Fruit fly (Drosophila melanogaster) whole organism, embryonic: Measurements from ENCODE around the gene CG7781.

Experiments used
- Ada2b ChIP-seq: fragments of 200-800 bp; sonication (Bioruptor generic); IDR thresholded peaks from 2 replicates; pipeline ENCODE4 v1.3.6; 2022; ENCODE audit warnings: missing biosample characterization, missing genetic modification characterization
- BEAF-32 ChIP-seq: fragments of 200-800 bp; sonication (Bioruptor generic); optimal IDR thresholded peaks from 3 replicates; lab custom pipeline; 2017; ENCODE audit warnings: missing biosample characterization, missing genetic modification characterization, mild to moderate bottlenecking, moderate library complexity, missing genetic modification reagents
- CG1024 ChIP-seq: fragments of 200-800 bp; sonication (Bioruptor generic); IDR thresholded peaks from 2 replicates; pipeline ENCODE4 v1.3.6; 2022; ENCODE audit warnings: missing biosample characterization, missing genetic modification characterization
- CG11504 ChIP-seq: fragments of 200-800 bp; sonication (Bioruptor generic); optimal IDR thresholded peaks from 3 replicates; lab custom pipeline; 2019; ENCODE audit warnings: missing biosample characterization, mild to moderate bottlenecking, missing genetic modification characterization, moderate library complexity
- CG11696 ChIP-seq: fragments of 200-800 bp; sonication (Bioruptor generic); IDR thresholded peaks from 2 replicates; pipeline ENCODE4 v1.3.6; 2022; ENCODE audit warnings: missing biosample characterization, missing genetic modification characterization
- CG12236 ChIP-seq: fragments of 200-800 bp; sonication (Bioruptor generic); optimal IDR thresholded peaks from 2 replicates; lab custom pipeline; 2016; ENCODE audit warnings: missing biosample characterization, missing genetic modification characterization
- CG12659 ChIP-seq: fragments of 200-800 bp; sonication (Bioruptor generic); optimal IDR thresholded peaks from 3 replicates; lab custom pipeline; 2017; ENCODE audit warnings: mild to moderate bottlenecking, missing biosample characterization, missing genetic modification reagents, missing genetic modification characterization
- CG13424 ChIP-seq: fragments of 200-800 bp; sonication (Bioruptor generic); optimal IDR thresholded peaks from 2 replicates; lab custom pipeline; 2019; ENCODE audit warnings: missing biosample characterization, mild to moderate bottlenecking, missing genetic modification characterization, moderate library complexity
- CG14441 ChIP-seq: fragments of 200-800 bp; sonication (Bioruptor generic); IDR thresholded peaks from 2 replicates; pipeline ENCODE4 v1.3.6; 2022; ENCODE audit warnings: missing biosample characterization, missing genetic modification characterization
- CG15514 ChIP-seq: fragments of 200-800 bp; sonication (Bioruptor generic); optimal IDR thresholded peaks from 3 replicates; lab custom pipeline; 2017; ENCODE audit warnings: missing biosample characterization, missing genetic modification characterization, mild to moderate bottlenecking, moderate library complexity, missing genetic modification reagents
- CG16779 ChIP-seq: fragments of 200-800 bp; sonication (Bioruptor generic); IDR thresholded peaks from 2 replicates; pipeline ENCODE4 v1.3.6; 2022; ENCODE audit warnings: missing biosample characterization, missing genetic modification characterization
- CG31365 ChIP-seq: fragments of 200-800 bp; sonication (Bioruptor generic); optimal IDR thresholded peaks from 2 replicates; lab custom pipeline; 2018; ENCODE audit warnings: missing biosample characterization, mild to moderate bottlenecking, missing genetic modification characterization
- CG33213 ChIP-seq: fragments of 200-800 bp; sonication (Bioruptor generic); optimal IDR thresholded peaks from 3 replicates; lab custom pipeline; 2016; ENCODE audit warnings: missing biosample characterization, missing genetic modification characterization
- CG3407 ChIP-seq: fragments of 200-800 bp; sonication (Bioruptor generic); optimal IDR thresholded peaks from 2 replicates; lab custom pipeline; 2018; ENCODE audit warnings: missing biosample characterization, mild to moderate bottlenecking, missing genetic modification characterization
- CG4707 ChIP-seq: fragments of 200-800 bp; sonication (Bioruptor generic); optimal IDR thresholded peaks from 2 replicates; lab custom pipeline; 2018; ENCODE audit warnings: missing biosample characterization, mild to moderate bottlenecking, missing genetic modification characterization, moderate library complexity
- CG6791 ChIP-seq: fragments of 200-800 bp; sonication (Bioruptor generic); IDR thresholded peaks from 3 replicates; pipeline ENCODE4 v1.3.6; 2022; ENCODE audit warnings: missing biosample characterization, missing genetic modification characterization; ENCODE audit not compliant: partially characterized antibody
- CG9215 ChIP-seq: fragments of 200-800 bp; sonication (Bioruptor generic); IDR thresholded peaks from 2 replicates; pipeline ENCODE4 v1.3.6; 2022; ENCODE audit warnings: missing biosample characterization, missing genetic modification characterization
- CG9727 ChIP-seq: fragments of 200-800 bp; sonication (Bioruptor generic); optimal IDR thresholded peaks from 3 replicates; lab custom pipeline; 2017; ENCODE audit warnings: missing biosample characterization, mild to moderate bottlenecking, missing genetic modification characterization
- CG9817 ChIP-seq: fragments of 200-800 bp; sonication (Bioruptor generic); optimal IDR thresholded peaks from 2 replicates; lab custom pipeline; 2018; ENCODE audit warnings: missing biosample characterization, mild to moderate bottlenecking, missing genetic modification characterization, moderate library complexity
- CoRest ChIP-seq: fragments of 200-800 bp; sonication (Bioruptor generic); optimal IDR thresholded peaks from 3 replicates; lab custom pipeline; 2018; ENCODE audit warnings: missing biosample characterization, mild to moderate bottlenecking, missing genetic modification characterization, moderate library complexity
- CrebB ChIP-seq: fragments of 200-800 bp; sonication (Bioruptor generic); optimal IDR thresholded peaks from 3 replicates; lab custom pipeline; 2018; ENCODE audit warnings: missing biosample characterization, mild to moderate bottlenecking, missing genetic modification characterization
- Dek ChIP-seq: fragments of 200-800 bp; sonication (Bioruptor generic); optimal IDR thresholded peaks from 3 replicates; lab custom pipeline; 2019; ENCODE audit warnings: missing biosample characterization, mild to moderate bottlenecking, missing genetic modification characterization, moderate library complexity
- Dfd ChIP-seq, 2 experiments: fragments of >200 bp; optimal IDR thresholded peaks; 2 replicates each; lab custom pipeline; 2017; ENCODE audit warnings: missing biosample characterization in 2 of 2, missing genetic modification characterization in 2 of 2
- E2f1 ChIP-seq: fragments of 200-800 bp; sonication (Bioruptor generic); IDR thresholded peaks from 2 replicates; pipeline ENCODE4 v1.3.6; 2022; ENCODE audit warnings: missing biosample characterization, missing genetic modification characterization
- Gug ChIP-seq: fragments of 200-800 bp; sonication (Bioruptor generic); IDR thresholded peaks from 4 replicates; pipeline ENCODE4 v1.3.6; 2022; ENCODE audit warnings: missing biosample characterization, missing genetic modification characterization
- Lhr ChIP-seq: fragments of 200-800 bp; sonication (Bioruptor generic); optimal IDR thresholded peaks from 3 replicates; lab custom pipeline; 2017; ENCODE audit warnings: mild to moderate bottlenecking, missing biosample characterization, missing genetic modification reagents, missing genetic modification characterization
- NC2β ChIP-seq: fragments of 200-800 bp; sonication (Bioruptor generic); optimal IDR thresholded peaks from 2 replicates; lab custom pipeline; 2016; ENCODE audit warnings: missing biosample characterization, missing genetic modification characterization
- Poxn ChIP-seq: fragments of 200-800 bp; sonication (Bioruptor generic); IDR thresholded peaks from 2 replicates; pipeline ENCODE4 v1.3.6; 2022; ENCODE audit warnings: missing biosample characterization, missing genetic modification characterization
- Sin3A ChIP-seq: fragments of >200 bp; optimal IDR thresholded peaks from 2 replicates; lab custom pipeline; 2018
- TFAM ChIP-seq: fragments of 200-800 bp; sonication (Bioruptor generic); optimal IDR thresholded peaks from 2 replicates; lab custom pipeline; 2017; ENCODE audit warnings: missing biosample characterization, missing genetic modification characterization, inconsistent platforms
- Taf1 ChIP-seq: fragments of 200-800 bp; sonication (Bioruptor generic); IDR thresholded peaks from 2 replicates; pipeline ENCODE4 v1.3.6; 2022; ENCODE audit warnings: missing biosample characterization, missing genetic modification characterization
- Usf ChIP-seq: fragments of 200-800 bp; sonication (Bioruptor generic); optimal IDR thresholded peaks from 2 replicates; lab custom pipeline; 2017; ENCODE audit warnings: missing genotype, missing biosample characterization, missing genetic modification characterization
- ato ChIP-seq: fragments of 200-800 bp; sonication (Bioruptor generic); IDR thresholded peaks from 2 replicates; pipeline ENCODE4 v1.3.6; 2022; ENCODE audit warnings: missing biosample characterization, missing genetic modification characterization; ENCODE audit not compliant: partially characterized antibody
- danr ChIP-seq: fragments of 200-800 bp; sonication (Bioruptor generic); IDR thresholded peaks from 2 replicates; pipeline ENCODE4 v1.3.6; 2022; ENCODE audit warnings: missing biosample characterization, missing genetic modification characterization
- dimm ChIP-seq: fragments of 200-800 bp; sonication (Bioruptor generic); IDR thresholded peaks from 2 replicates; pipeline ENCODE4 v1.3.6; 2022; ENCODE audit warnings: missing biosample characterization, missing genetic modification characterization
- dm ChIP-seq: fragments of 200-800 bp; sonication (Bioruptor generic); optimal IDR thresholded peaks from 3 replicates; lab custom pipeline; 2016; ENCODE audit warnings: missing biosample characterization, missing genetic modification characterization
- dysf ChIP-seq: fragments of 200-800 bp; sonication (Bioruptor generic); IDR thresholded peaks from 3 replicates; pipeline ENCODE4 v1.3.6; 2022; ENCODE audit warnings: missing biosample characterization, missing genetic modification characterization
- fd102C ChIP-seq: fragments of 200-800 bp; sonication (Bioruptor generic); optimal IDR thresholded peaks from 2 replicates; lab custom pipeline; 2018; ENCODE audit warnings: missing biosample characterization, mild to moderate bottlenecking, missing genetic modification characterization, moderate library complexity
- fd64A ChIP-seq: fragments of 200-800 bp; sonication (Bioruptor generic); optimal IDR thresholded peaks from 3 replicates; lab custom pipeline; 2018; ENCODE audit warnings: missing biosample characterization, mild to moderate bottlenecking, missing genetic modification characterization
- hth ChIP-seq: fragments of >200 bp; optimal IDR thresholded peaks from 2 replicates; lab custom pipeline; 2017; ENCODE audit warnings: inconsistent platforms
- knrl ChIP-seq: fragments of 200-800 bp; sonication (Bioruptor generic); IDR thresholded peaks from 3 replicates; pipeline ENCODE4 v1.3.6; 2022; ENCODE audit warnings: missing biosample characterization, missing genetic modification characterization; ENCODE audit not compliant: partially characterized antibody
- lab ChIP-seq: fragments of 200-800 bp; sonication (Bioruptor generic); optimal IDR thresholded peaks from 3 replicates; lab custom pipeline; 2017; ENCODE audit warnings: missing biosample characterization, missing genetic modification characterization, mild to moderate bottlenecking, moderate library complexity, missing genetic modification reagents
- lov ChIP-seq, 2 experiments: fragments of 200-800 bp in 1 of 2; fragments of >200 bp in 1 of 2; sonication (Bioruptor generic) in 1 of 2; IDR thresholded peaks in 1 of 2; optimal IDR thresholded peaks in 1 of 2; 2 replicates in 1 of 2; 3 replicates in 1 of 2; pipeline versions ENCODE4 v1.3.6 to Lab custom; 2017 to 2022; ENCODE audit warnings: missing biosample characterization in 1 of 2, missing genetic modification characterization in 1 of 2
- nerfin-2 ChIP-seq: fragments of 200-800 bp; sonication (Bioruptor generic); IDR thresholded peaks from 2 replicates; pipeline ENCODE4 v1.3.6; 2022; ENCODE audit warnings: missing biosample characterization, missing genetic modification characterization; ENCODE audit not compliant: partially characterized antibody
- prd ChIP-seq, 3 experiments: fragments of >200 bp in 2 of 3; fragments of 200-800 bp in 1 of 3; sonication (Bioruptor generic) in 1 of 3; optimal IDR thresholded peaks in 2 of 3; IDR thresholded peaks in 1 of 3; 2 replicates in 2 of 3; 3 replicates in 1 of 3; pipeline versions ENCODE4 v1.3.6 to Lab custom; 2017 to 2022; ENCODE audit warnings: missing biosample characterization in 1 of 3, missing genetic modification characterization in 1 of 3
- sima ChIP-seq: fragments of 200-800 bp; sonication (Bioruptor generic); optimal IDR thresholded peaks from 2 replicates; lab custom pipeline; 2016; ENCODE audit warnings: missing biosample characterization, missing genetic modification characterization
- sob ChIP-seq: fragments of 200-800 bp; sonication (Bioruptor generic); IDR thresholded peaks from 2 replicates; pipeline ENCODE4 v1.3.6; 2022; ENCODE audit warnings: missing biosample characterization, missing genetic modification characterization
- sr ChIP-seq: fragments of 200-800 bp; sonication (Bioruptor generic); IDR thresholded peaks from 3 replicates; pipeline ENCODE4 v1.3.6; 2022; ENCODE audit warnings: missing biosample characterization, missing genetic modification characterization
- stwl ChIP-seq: fragments of 200-800 bp; sonication (Bioruptor generic); optimal IDR thresholded peaks from 3 replicates; lab custom pipeline; 2018; ENCODE audit warnings: missing biosample characterization, mild to moderate bottlenecking, missing genetic modification characterization, moderate library complexity

The CG7781 gene

dm6 chr2L:8311091-8311490, 14.1 kb downstream of the CG7781 start, which contains the start of the genes CG7810 and CG7806 (continued):
- TF ChIP-seq sr (peak; percentile 51; the same call in 1 of the 3 replicates), stwl (peak; percentile 90), ato (GFP tag; lab: Robert Waterston, UW) (no peak), CG15514 (GFP tag; lab: Kevin White, UChicago) (peak; percentile 86), Ada2b (GFP tag; lab: Robert Waterston, UW) (peak; percentile 86), E2f1 (GFP tag; lab: Robert Waterston, UW) (peak; percentile 85), CG9215 (GFP tag; lab: Robert Waterston, UW) (peak; percentile 69), fd102C (GFP tag; lab: Kevin White, UChicago) (peak; percentile 8), Usf (GFP tag; lab: Kevin White, UChicago) (peak; percentile 47), CG14441 (GFP tag; lab: Robert Waterston, UW) (peak; percentile 91), CG9817 (peak; percentile 87), dysf (peak; percentile 92), Gug (peak; percentile 67; the same call in 3 of the 4 replicates), prd (optimal IDR thresholded peaks at IDR 0.05; lab: Kevin White, UChicago) (no peak), prd (GFP tag; IDR thresholded peaks at IDR 0.05; lab: Robert Waterston, UW) (peak; percentile 87), dm (peak; percentile 69), fd64A (GFP tag; lab: Kevin White, UChicago) (peak; percentile 27), Dfd (GFP tag; optimal IDR thresholded peaks at IDR 0.05; lab: Kevin White, UChicago) (no peak), Taf1 (peak; percentile 72), CoRest (tag; lab: Kevin White, UChicago) (peak; percentile 91), lov (optimal IDR thresholded peaks at IDR 0.05; lab: Kevin White, UChicago) (no peak), lov (GFP tag; IDR thresholded peaks at IDR 0.05; lab: Robert Waterston, UW) (peak; percentile 67; the same call in 1 of the 3 replicates), CG16779 (GFP tag; lab: Robert Waterston, UW) (peak; percentile 89), knrl (GFP tag; lab: Robert Waterston, UW) (peak; percentile 45; the same call in 2 of the 3 replicates), CG31365 (tag; lab: Kevin White, UChicago) (peak; percentile 59), sob (GFP tag; lab: Robert Waterston, UW) (peak; percentile 94), CG11504 (tag; lab: Kevin White, UChicago) (no peak), CG6791 (GFP tag; lab: Robert Waterston, UW) (0 out of 3 replicates have a peak, but pooled peaks have one; percentile 5), BEAF-32 (GFP tag; lab: Kevin White, UChicago) (peak; percentile 49), lab (GFP tag; lab: Kevin White, UChicago) (no peak), CG11696 (GFP tag; lab: Robert Waterston, UW) (peak; percentile 67), danr (GFP tag; lab: Robert Waterston, UW) (peak; percentile 74), CrebB (tag; lab: Kevin White, UChicago) (peak; percentile 86), sima (GFP tag; lab: Kevin White, UChicago) (peak; percentile 66), Poxn (GFP tag; lab: Robert Waterston, UW) (0 out of 2 replicates have a peak, but pooled peaks have one; percentile 50), NC2β (GFP tag; lab: Kevin White, UChicago) (peak; percentile 88), CG1024 (GFP tag; lab: Robert Waterston, UW) (peak; percentile 86), hth (lab: Kevin White, UChicago) (no peak), CG12236 (peak; percentile 91), CG33213 (peak; percentile 72), CG3407 (GFP tag; lab: Kevin White, UChicago) (peak; percentile 83), Sin3A (lab: Kevin White, UChicago) (no peak), CG9727 (GFP tag; lab: Kevin White, UChicago) (peak; percentile 88), dimm (GFP tag; lab: Robert Waterston, UW) (peak; percentile 76), CG12659 (GFP tag; lab: Kevin White, UChicago) (peak; percentile 95), nerfin-2 (GFP tag; lab: Robert Waterston, UW) (no peak), CG4707 (GFP tag; lab: Kevin White, UChicago) (peak; percentile 57), CG13424 (tag; lab: Kevin White, UChicago) (peak; percentile 94), Lhr (GFP tag; lab: Kevin White, UChicago) (peak; percentile 77), Dek (peak; percentile 86), TFAM (peak; percentile 35)
